Worm (Caenorhabditis elegans) whole organism, midembryonic: Measurements from ENCODE around the gene C39B10.3.

Experiments used
- T22C8.4 ChIP-seq: fragments of 200-800 bp; sonication (Bioruptor generic); IDR thresholded peaks from 2 replicates; pipeline ENCODE4 v1.3.6; 2022; ENCODE audit warnings: missing genetic modification characterization, missing compliant biosample characterization
- cog-1 ChIP-seq: sonication (generic microtip); optimal IDR thresholded peaks from 2 replicates; lab custom pipeline; 2016; ENCODE audit warnings: missing genetic modification characterization, missing compliant biosample characterization
- flt-1 ChIP-seq: fragments of 200-800 bp; sonication (Bioruptor generic); IDR thresholded peaks from 2 replicates; pipeline ENCODE4 v1.3.6; 2022; ENCODE audit warnings: missing genetic modification characterization, missing compliant biosample characterization
- med-1 ChIP-seq: sonication (generic microtip); optimal IDR thresholded peaks from 2 replicates; lab custom pipeline; 2017; ENCODE audit warnings: missing genetic modification characterization, mild to moderate bottlenecking, missing compliant biosample characterization, antibody characterized with exemption, missing genetic modification reagents; ENCODE audit not compliant: insufficient read depth
- ztf-23 ChIP-seq: fragments of 200-800 bp; sonication (Bioruptor generic); IDR thresholded peaks from 2 replicates; pipeline ENCODE4 v1.3.6; 2022; ENCODE audit warnings: missing genetic modification reagents, missing genetic modification characterization, missing compliant biosample characterization
- ztf-29 ChIP-seq: fragments of 200-800 bp; sonication (Bioruptor generic); IDR thresholded peaks from 2 replicates; pipeline ENCODE4 v1.3.6; 2022; ENCODE audit warnings: missing genetic modification reagents, missing genetic modification characterization, missing compliant biosample characterization

ce11 chrX:10453960-10454359, 10.0 kb downstream of the C39B10.3 start, which contains the start of gene lgc-41:
- TF ChIP-seq flt-1 (GFP tag; lab: Robert Waterston, UW), result no peak
- no peak for TF ChIP-seq med-1 (GFP tag; lab: Kevin White, UChicago)
- TF ChIP-seq T22C8.4 (GFP tag; lab: Robert Waterston, UW), result no peak
- no peak for TF ChIP-seq cog-1 (tag; lab: Kevin White, UChicago)
- no peak for TF ChIP-seq ztf-29 (GFP tag; lab: Robert Waterston, UW)
- no peak for TF ChIP-seq ztf-23 (GFP tag; lab: Robert Waterston, UW)
